Fruit fly (Drosophila melanogaster) whole organism, wandering third instar larva: Measurements from ENCODE around the gene eIF3i.
A peak's percentile ranks its signal among the peaks of the same experiment; 100 is the strongest.

Experiments used
- Abd-B ChIP-seq: fragments of >200 bp; optimal IDR thresholded peaks from 2 replicates; lab custom pipeline; 2017; ENCODE audit warnings: missing biosample characterization, missing genetic modification characterization
- CG32264 ChIP-seq: fragments of 200-800 bp; sonication (Bioruptor generic); optimal IDR thresholded peaks from 2 replicates; lab custom pipeline; 2016; ENCODE audit warnings: missing biosample characterization, missing genetic modification characterization
- CrebA ChIP-seq: fragments of 200-800 bp; sonication (Bioruptor generic); optimal IDR thresholded peaks from 2 replicates; lab custom pipeline; 2016; ENCODE audit warnings: missing biosample characterization, mild to moderate bottlenecking, missing genetic modification characterization, borderline replicate concordance
- Dfd ChIP-seq: fragments of >200 bp; optimal IDR thresholded peaks from 2 replicates; lab custom pipeline; 2017; ENCODE audit warnings: missing biosample characterization, missing genetic modification characterization
- GATAd ChIP-seq: sonication (Bioruptor generic); optimal IDR thresholded peaks from 2 replicates; lab custom pipeline; 2016; ENCODE audit warnings: missing biosample characterization, missing genetic modification characterization
- HLH106 ChIP-seq: fragments of 200-800 bp; optimal IDR thresholded peaks from 3 replicates; lab custom pipeline; 2019; ENCODE audit warnings: missing biosample characterization, mild to moderate bottlenecking, missing genetic modification characterization, moderate library complexity
- Hnf4 ChIP-seq: fragments of 200-800 bp; sonication (Bioruptor generic); optimal IDR thresholded peaks from 2 replicates; lab custom pipeline; 2016; ENCODE audit warnings: missing biosample characterization, mild to moderate bottlenecking, missing genetic modification characterization
- Hr78 ChIP-seq: fragments of >200 bp; optimal IDR thresholded peaks from 2 replicates; lab custom pipeline; 2017; ENCODE audit warnings: missing biosample characterization, missing genetic modification characterization
- Hr83 ChIP-seq: fragments of 200-300 bp; sonication (Bioruptor generic); optimal IDR thresholded peaks from 2 replicates; lab custom pipeline; 2016; ENCODE audit warnings: missing biosample characterization, mild to moderate bottlenecking, missing genetic modification characterization, moderate library complexity; ENCODE audit not compliant: poor library complexity, severe bottlenecking
- Jra ChIP-seq: sonication (Bioruptor generic); optimal IDR thresholded peaks from 2 replicates; lab custom pipeline; 2016; ENCODE audit warnings: missing biosample characterization, missing genetic modification characterization
- Myc ChIP-seq: fragments of >200 bp; optimal IDR thresholded peaks from 2 replicates; lab custom pipeline; 2017
- N ChIP-seq: fragments of >200 bp; optimal IDR thresholded peaks from 2 replicates; lab custom pipeline; 2018; ENCODE audit warnings: missing biosample characterization, missing external identifiers, missing genetic modification characterization
- OdsH ChIP-seq: fragments of 200-800 bp; sonication (Bioruptor generic); optimal IDR thresholded peaks from 2 replicates; lab custom pipeline; 2016; ENCODE audit warnings: missing biosample characterization, mild to moderate bottlenecking, missing genetic modification characterization
- Rel ChIP-seq, 2 experiments: fragments of 200-800 bp; sonication (Bioruptor generic) in 1 of 2; optimal IDR thresholded peaks; 2 replicates in 1 of 2; 3 replicates in 1 of 2; lab custom pipeline; 2016 to 2019; ENCODE audit warnings: mild to moderate bottlenecking in 2 of 2, missing biosample characterization in 2 of 2, missing genetic modification characterization in 2 of 2, moderate library complexity in 1 of 2
- Sp1 ChIP-seq: fragments of 200-800 bp; sonication (Bioruptor generic); optimal IDR thresholded peaks from 3 replicates; lab custom pipeline; 2019; ENCODE audit warnings: missing biosample characterization, mild to moderate bottlenecking, missing genetic modification characterization, moderate library complexity
- Vsx2 ChIP-seq: fragments of 200-300, 225-300 bp; sonication (Bioruptor generic); optimal IDR thresholded peaks from 2 replicates; lab custom pipeline; 2018; ENCODE audit warnings: missing biosample characterization, missing genetic modification characterization; ENCODE audit not compliant: partially characterized antibody
- br ChIP-seq: fragments of 200-800 bp; sonication (Bioruptor generic); optimal IDR thresholded peaks from 2 replicates; lab custom pipeline; 2016; ENCODE audit warnings: missing biosample characterization, missing genetic modification characterization
- dl ChIP-seq, 2 experiments: fragments of 175-275, 200-275 bp in 1 of 2; fragments of 200-275 bp in 1 of 2; sonication (Bioruptor generic); optimal IDR thresholded peaks; lab custom pipeline; 2018; ENCODE audit warnings: mild to moderate bottlenecking in 2 of 2, missing biosample characterization in 2 of 2, missing genetic modification characterization in 2 of 2, moderate library complexity in 2 of 2; ENCODE audit not compliant: partially characterized antibody in 2 of 2, insufficient read depth in 1 of 2
- dsf ChIP-seq: sonication (Bioruptor generic); optimal IDR thresholded peaks from 2 replicates; lab custom pipeline; 2016; ENCODE audit warnings: missing biosample characterization, missing genetic modification characterization, borderline replicate concordance
- ey ChIP-seq: fragments of 200-800 bp; sonication (Bioruptor generic); optimal IDR thresholded peaks from 2 replicates; lab custom pipeline; 2016; ENCODE audit warnings: missing biosample characterization, missing genetic modification characterization
- foxo ChIP-seq, 2 experiments: fragments of 200-800 bp; sonication (Bioruptor generic); optimal IDR thresholded peaks; 2 replicates in 1 of 2; 3 replicates in 1 of 2; lab custom pipeline; 2016 to 2017; ENCODE audit warnings: missing biosample characterization in 2 of 2, missing genetic modification characterization in 2 of 2
- fru ChIP-seq: fragments of 200-800 bp; sonication (Bioruptor generic); optimal IDR thresholded peaks from 3 replicates; lab custom pipeline; 2016; ENCODE audit warnings: missing biosample characterization, mild to moderate bottlenecking, missing genetic modification characterization
- h ChIP-seq: fragments of 200-800 bp; sonication (Bioruptor generic); optimal IDR thresholded peaks from 3 replicates; lab custom pipeline; 2016; ENCODE audit warnings: missing biosample characterization, mild to moderate bottlenecking, missing genetic modification characterization
- jim ChIP-seq: fragments of 175-275, 200-325 bp; sonication (Bioruptor generic); optimal IDR thresholded peaks from 2 replicates; lab custom pipeline; 2016; ENCODE audit warnings: missing biosample characterization, mild to moderate bottlenecking, missing genetic modification characterization
- lola ChIP-seq: fragments of >200 bp; optimal IDR thresholded peaks from 2 replicates; lab custom pipeline; 2017; ENCODE audit warnings: missing biosample characterization, missing genetic modification characterization
- psq ChIP-seq: fragments of 200-800 bp; sonication (Bioruptor generic); optimal IDR thresholded peaks from 3 replicates; lab custom pipeline; 2017; ENCODE audit warnings: missing biosample characterization, mild to moderate bottlenecking, missing genetic modification characterization, moderate library complexity
- sv ChIP-seq: fragments of 200-800 bp; sonication (Bioruptor generic); optimal IDR thresholded peaks from 3 replicates; lab custom pipeline; 2016; ENCODE audit warnings: missing biosample characterization, missing genetic modification characterization
- tai ChIP-seq: sonication (Bioruptor generic); optimal IDR thresholded peaks from 2 replicates; lab custom pipeline; 2016; ENCODE audit warnings: missing biosample characterization, missing genetic modification characterization

eIF3i gene

dm6 chr2L:4996283-4996922, 28.8 kb upstream of the eIF3i start:
- no peak for TF ChIP-seq GATAd (GFP tag; lab: Kevin White, UChicago)
- TF ChIP-seq Vsx2 (GFP tag; lab: Kevin White, UChicago), result no peak
- TF ChIP-seq ey (GFP tag; lab: Kevin White, UChicago), result no peak
- no peak for TF ChIP-seq Myc (lab: Kevin White, UChicago)
- TF ChIP-seq OdsH (GFP tag; lab: Kevin White, UChicago), result no peak
- TF ChIP-seq Rel (GFP tag; optimal IDR thresholded peaks at IDR 0.05; lab: Kevin White, UChicago), result no peak
- no peak for TF ChIP-seq Rel (tag; optimal IDR thresholded peaks at IDR 0.05; lab: Kevin White, UChicago)
- no peak for TF ChIP-seq Abd-B (GFP tag; lab: Kevin White, UChicago)
- no peak for TF ChIP-seq HLH106
- no peak for TF ChIP-seq foxo (GFP tag; optimal IDR thresholded peaks at IDR 0.05; lab: Kevin White, UChicago)
- no peak for TF ChIP-seq lola (GFP tag; lab: Kevin White, UChicago)
- no peak for TF ChIP-seq CrebA (GFP tag; lab: Kevin White, UChicago)
- no peak for TF ChIP-seq dsf (GFP tag; lab: Kevin White, UChicago)
- TF ChIP-seq N (GFP tag; lab: Kevin White, UChicago), result no peak
- no peak for TF ChIP-seq h (GFP tag; lab: Kevin White, UChicago)
- TF ChIP-seq, all 38 proteins: peak for 0

dm6 chr2L:4995837-4996136, 28.2 kb upstream of the eIF3i start:
- TF ChIP-seq Hr78 (GFP tag; lab: Kevin White, UChicago), result no peak
- TF ChIP-seq Dfd, result no peak
- TF ChIP-seq Sp1 (GFP tag; lab: Kevin White, UChicago), result no peak
- no peak for TF ChIP-seq Abd-B (GFP tag; lab: Kevin White, UChicago)
- TF ChIP-seq fru (GFP tag; lab: Kevin White, UChicago), result no peak
- no peak for TF ChIP-seq Myc (lab: Kevin White, UChicago)
- no peak for TF ChIP-seq N (GFP tag; lab: Kevin White, UChicago)
- TF ChIP-seq br (GFP tag; lab: Kevin White, UChicago), result no peak
- TF ChIP-seq sv (GFP tag; lab: Kevin White, UChicago), result no peak
- no peak for TF ChIP-seq HLH106
- no peak for TF ChIP-seq tai (GFP tag; lab: Kevin White, UChicago)

dm6 chr2L:4995010-4995836, 27.6 kb upstream of the eIF3i start:
- TF ChIP-seq lola (GFP tag; lab: Kevin White, UChicago) (no peak), Hr83 (GFP tag; lab: Kevin White, UChicago) (no peak), dl (GFP tag; optimal IDR thresholded peaks at IDR 0.05; lab: Kevin White, UChicago; ENCODE audit: insufficient read depth in 1 of 2, partially characterized antibody in 2 of 2) (no peak), OdsH (GFP tag; lab: Kevin White, UChicago) (no peak), Jra (GFP tag; lab: Kevin White, UChicago) (no peak), CG32264 (GFP tag; lab: Kevin White, UChicago) (no peak), Sp1 (GFP tag; lab: Kevin White, UChicago) (no peak), fru (GFP tag; lab: Kevin White, UChicago) (no peak), jim (GFP tag; lab: Kevin White, UChicago) (no peak), foxo (GFP tag; optimal IDR thresholded peaks at IDR 0.05; lab: Kevin White, UChicago) (no peak), Hnf4 (GFP tag; lab: Kevin White, UChicago) (no peak)

dm6 chr2L:4982098-4982646, 14.6 kb upstream of the eIF3i start:
- TF ChIP-seq Hnf4 (GFP tag; lab: Kevin White, UChicago), result no peak
- no peak for TF ChIP-seq OdsH (GFP tag; lab: Kevin White, UChicago)
- peak; percentile 80 for TF ChIP-seq jim (GFP tag; lab: Kevin White, UChicago)
- no peak for TF ChIP-seq sv (GFP tag; lab: Kevin White, UChicago)
- TF ChIP-seq psq, result no peak
- TF ChIP-seq Hr83 (GFP tag; lab: Kevin White, UChicago), result peak; percentile 3
- TF ChIP-seq, all 38 proteins: peak for 2
